Worm (Caenorhabditis elegans): ENCODE measurements around the gene C54C6.11.

ce11 chrIII:3566785-3567184 lies 18.7 kb downstream of the C54C6.11 start:
- no peak for TF ChIP-seq ama-1 (optimal IDR thresholded peaks at IDR 0.05)
- TF ChIP-seq tra-4 (tag; optimal IDR thresholded peaks at IDR 0.05) = no peak
- TF ChIP-seq flt-1 (GFP tag; IDR thresholded peaks at IDR 0.05) = no peak
- peak; percentile 8 for TF ChIP-seq hmg-4 (GFP tag; optimal IDR thresholded peaks at IDR 0.05)
- no peak for TF ChIP-seq hnd-1 (tag; optimal IDR thresholded peaks at IDR 0.05)
- no peak for TF ChIP-seq B0310.2 (tag; optimal IDR thresholded peaks at IDR 0.05)
- no peak for TF ChIP-seq pes-1 (GFP tag; IDR thresholded peaks at IDR 0.05)
- no peak for TF ChIP-seq scrt-1 (GFP tag; IDR thresholded peaks at IDR 0.05)
- no peak for TF ChIP-seq ets-7 (tag; optimal IDR thresholded peaks at IDR 0.05)
- TF ChIP-seq tbx-37 (GFP tag; conservative IDR thresholded peaks at IDR 0.05) = no peak
- TF ChIP-seq aly-1 (tag; optimal IDR thresholded peaks at IDR 0.05) = no peak
- no peak for TF ChIP-seq ceh-13 (GFP tag; optimal IDR thresholded peaks at IDR 0.05)

Data from whole organism, early embryonic.